Worm (Caenorhabditis elegans) whole organism, L2 larva: ENCODE measurements around the gene pptr-2.

Experiments used
- Y55F3AM.14 ChIP-seq: fragments of 200-800 bp; sonication (Bioruptor generic); optimal IDR thresholded peaks from 2 replicates; lab custom pipeline; 2018; ENCODE audit warnings: mild to moderate bottlenecking, missing genetic modification characterization, missing compliant biosample characterization
- ZK546.5 ChIP-seq: sonication (generic microtip); optimal IDR thresholded peaks from 2 replicates; lab custom pipeline; 2017; ENCODE audit warnings: missing biosample characterization, missing genetic modification characterization
- alr-1 ChIP-seq: fragments of 150-350 bp; optimal IDR thresholded peaks from 2 replicates; lab custom pipeline; 2014; ENCODE audit warnings: missing biosample characterization, missing genetic modification characterization
- ceh-16 ChIP-seq: fragments of 150-350 bp; optimal IDR thresholded peaks from 2 replicates; lab custom pipeline; 2014; ENCODE audit warnings: missing biosample characterization, missing genetic modification characterization
- crh-2 ChIP-seq: sonication (generic microtip); optimal IDR thresholded peaks from 2 replicates; lab custom pipeline; 2017; ENCODE audit warnings: missing biosample characterization, missing genetic modification characterization
- elt-3 ChIP-seq: sonication (generic microtip); optimal IDR thresholded peaks from 2 replicates; lab custom pipeline; 2017; ENCODE audit warnings: missing biosample characterization, missing genetic modification characterization
- lin-13 ChIP-seq: fragments of 150-350 bp; optimal IDR thresholded peaks from 2 replicates; lab custom pipeline; 2014; ENCODE audit warnings: missing biosample characterization, missing genetic modification reagents, missing genetic modification characterization
- lin-39 ChIP-seq: fragments of 150-350 bp; optimal IDR thresholded peaks from 2 replicates; lab custom pipeline; 2014; ENCODE audit warnings: missing biosample characterization, missing genetic modification reagents, missing genetic modification characterization
- lsy-2 ChIP-seq, 2 experiments: fragments of 150-350 bp in 1 of 2; sonication (generic microtip) in 1 of 2; optimal IDR thresholded peaks; 2 replicates each; lab custom pipeline; 2014 to 2017; ENCODE audit warnings: missing biosample characterization in 2 of 2, missing genetic modification characterization in 2 of 2
- mdl-1 ChIP-seq, 2 experiments: fragments of 150-350 bp in 1 of 2; sonication (generic microtip) in 1 of 2; optimal IDR thresholded peaks; 2 replicates each; lab custom pipeline; 2017; ENCODE audit warnings: missing biosample characterization in 2 of 2, missing genetic modification characterization in 2 of 2
- nhr-11 ChIP-seq: fragments of 150-350 bp; optimal IDR thresholded peaks from 2 replicates; lab custom pipeline; 2014; ENCODE audit warnings: missing biosample characterization, missing genetic modification characterization
- nhr-12 ChIP-seq: fragments of 150-350 bp; optimal IDR thresholded peaks from 2 replicates; lab custom pipeline; 2014; ENCODE audit warnings: missing biosample characterization, missing genetic modification characterization
- nhr-129 ChIP-seq: fragments of 150-350 bp; optimal IDR thresholded peaks from 2 replicates; lab custom pipeline; 2014; ENCODE audit warnings: missing biosample characterization, missing genetic modification characterization
- nhr-21 ChIP-seq: fragments of 150-350 bp; optimal IDR thresholded peaks from 2 replicates; lab custom pipeline; 2014; ENCODE audit warnings: missing biosample characterization, missing genetic modification characterization
- nhr-23 ChIP-seq: fragments of 150-350 bp; optimal IDR thresholded peaks from 2 replicates; lab custom pipeline; 2014; ENCODE audit warnings: missing biosample characterization, missing genetic modification reagents, missing genetic modification characterization
- nhr-25 ChIP-seq: fragments of 150-350 bp; sonication (generic microtip); optimal IDR thresholded peaks from 3 replicates; lab custom pipeline; 2014; ENCODE audit warnings: missing biosample characterization, missing genetic modification characterization
- peb-1 ChIP-seq: fragments of 150-350 bp; optimal IDR thresholded peaks from 2 replicates; lab custom pipeline; 2014; ENCODE audit warnings: missing biosample characterization, missing genetic modification characterization
- sem-4 ChIP-seq: fragments of 150-350 bp; optimal IDR thresholded peaks from 2 replicates; lab custom pipeline; 2014; ENCODE audit warnings: missing biosample characterization, missing genetic modification reagents, missing genetic modification characterization
- snpc-4 ChIP-seq: fragments of 150-350 bp; optimal IDR thresholded peaks from 2 replicates; lab custom pipeline; 2014; ENCODE audit warnings: missing biosample characterization, missing genetic modification characterization
- unc-55 ChIP-seq: fragments of 150-350 bp; sonication (generic microtip); optimal IDR thresholded peaks from 3 replicates; lab custom pipeline; 2014; ENCODE audit warnings: missing biosample characterization, missing genetic modification reagents, missing genetic modification characterization
- zag-1 ChIP-seq: fragments of 150-350 bp; optimal IDR thresholded peaks from 2 replicates; lab custom pipeline; 2014; ENCODE audit warnings: missing biosample characterization, missing genetic modification characterization
- ztf-4 ChIP-seq: fragments of 150-350 bp; optimal IDR thresholded peaks from 2 replicates; lab custom pipeline; 2014; ENCODE audit warnings: missing biosample characterization, missing genetic modification characterization

pptr-2 gene

DNA sequence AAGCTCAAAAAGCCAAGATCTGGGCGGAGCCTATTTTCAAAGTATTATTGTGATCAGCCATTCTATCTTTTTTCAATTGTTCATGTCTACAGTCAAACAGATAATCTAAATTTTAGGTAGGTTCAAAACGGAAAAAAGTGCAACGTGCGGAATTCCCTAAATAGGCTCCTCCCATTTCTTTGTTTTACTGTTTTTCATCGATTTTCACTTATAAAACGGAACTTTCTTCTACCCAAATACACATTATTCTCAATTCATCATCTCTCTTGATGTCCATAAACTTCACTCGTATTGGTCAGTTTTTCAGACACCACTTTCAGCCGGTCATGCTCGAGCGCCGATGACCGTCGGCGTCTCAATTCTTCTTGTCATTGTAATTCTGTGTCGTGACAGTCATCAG is 35.9 kb downstream of the pptr-2 start, which contains the start of gene F53B7.7:
F53B7.7 (plus strand) TSS at position 301 of the 400 bp plus-strand sequence.
- TF ChIP-seq zag-1 (no peak), nhr-23 (tag; lab: Kevin White, UChicago) (no peak), peb-1 (tag; lab: Kevin White, UChicago) (no peak), lin-39 (no peak), ztf-4 (no peak), Y55F3AM.14 (GFP tag; lab: Kevin White, UChicago) (no peak), ceh-16 (tag; lab: Kevin White, UChicago) (no peak), alr-1 (tag; lab: Kevin White, UChicago) (no peak), sem-4 (tag; lab: Kevin White, UChicago) (no peak), unc-55 (GFP tag; lab: Kevin White, UChicago) (no peak), lin-13 (GFP tag; lab: Kevin White, UChicago) (no peak), nhr-21 (tag; lab: Kevin White, UChicago) (no peak), mdl-1 (tag; optimal IDR thresholded peaks at IDR 0.05; lab: Kevin White, UChicago) (no peak), ZK546.5 (tag; lab: Kevin White, UChicago) (no peak)
- TF ChIP-seq, all 48 proteins: peak for 0

DNA sequence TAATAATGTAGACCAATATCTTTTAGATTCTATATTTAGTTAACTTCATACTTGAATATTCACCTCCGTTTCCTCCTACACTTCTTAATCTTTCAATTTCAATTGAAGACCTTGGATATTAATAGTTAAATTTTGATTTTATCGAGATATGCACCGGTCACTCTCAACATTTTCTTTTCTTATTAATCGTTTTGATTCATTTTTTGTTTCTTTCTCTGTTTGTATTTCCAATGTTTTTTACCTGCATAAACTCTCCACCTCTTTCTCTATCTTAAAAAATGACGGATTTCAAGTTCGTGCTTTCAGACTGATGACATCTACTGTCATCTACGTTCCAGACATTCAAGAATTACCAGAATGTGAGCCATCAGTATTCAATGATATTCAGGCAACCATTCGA is 42.9 kb downstream of the pptr-2 start, which contains the start of gene frpr-9:
frpr-9 (plus strand) TSS at position 301 of the 400 bp plus-strand sequence.
- TF ChIP-seq snpc-4 (tag; lab: Kevin White, UChicago): no peak
- TF ChIP-seq elt-3 (tag; lab: Kevin White, UChicago): no peak
- no peak for TF ChIP-seq nhr-129 (tag; lab: Kevin White, UChicago)
- TF ChIP-seq alr-1 (tag; lab: Kevin White, UChicago): no peak
- TF ChIP-seq lsy-2 (tag; optimal IDR thresholded peaks at IDR 0.05; lab: Kevin White, UChicago): no peak

DNA sequence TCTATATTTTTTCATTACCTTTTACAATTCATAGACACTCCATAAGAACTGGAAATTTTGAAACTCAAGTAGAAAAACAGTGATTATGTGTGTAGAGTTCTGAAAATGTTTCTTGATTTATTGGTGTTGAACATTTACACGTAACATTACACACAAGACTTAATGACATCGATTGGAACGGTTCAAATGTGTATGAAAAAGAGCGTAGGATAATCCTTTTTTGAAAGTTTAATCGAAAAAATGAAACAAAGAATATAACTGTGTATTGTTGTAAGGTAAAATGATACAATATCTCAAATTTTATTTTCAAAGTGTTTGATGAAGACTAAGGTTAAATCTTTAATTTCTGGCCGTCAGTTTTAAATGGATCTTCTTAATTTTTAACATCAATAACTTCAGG is 53.6 kb downstream of the pptr-2 start, which contains the start of gene fig-1:
fig-1 (minus strand) TSS at position 101 of the 400 bp plus-strand sequence.
- no peak for TF ChIP-seq lin-13 (GFP tag; lab: Kevin White, UChicago)
- TF ChIP-seq snpc-4 (tag; lab: Kevin White, UChicago): no peak
- no peak for TF ChIP-seq peb-1 (tag; lab: Kevin White, UChicago)
- TF ChIP-seq nhr-25 (tag; lab: Kevin White, UChicago): no peak
- no peak for TF ChIP-seq ceh-16 (tag; lab: Kevin White, UChicago)
- no peak for TF ChIP-seq nhr-12 (tag; lab: Kevin White, UChicago)
- TF ChIP-seq crh-2 (tag; lab: Kevin White, UChicago): no peak
- TF ChIP-seq nhr-11 (tag; lab: Kevin White, UChicago): no peak
- TF ChIP-seq sem-4 (tag; lab: Kevin White, UChicago): no peak
